Worm (Caenorhabditis elegans) whole organism, L3 larva: ENCODE measurements around the gene T06D4.1.
A peak's percentile ranks its signal among the peaks of the same experiment; 100 is the strongest.

Source experiments
- R02D3.7 ChIP-seq: fragments of 150-350 bp; optimal IDR thresholded peaks from 2 replicates; lab custom pipeline; 2014; ENCODE audit warnings: missing biosample characterization, missing genetic modification characterization
- ama-1 ChIP-seq: fragments of 150-350 bp; optimal IDR thresholded peaks from 2 replicates; lab custom pipeline; 2018
- ceh-28 ChIP-seq: fragments of 150-350 bp; optimal IDR thresholded peaks from 2 replicates; lab custom pipeline; 2014; ENCODE audit warnings: missing biosample characterization, missing genetic modification reagents, missing genetic modification characterization
- ceh-82 ChIP-seq: fragments of 150-350 bp; optimal IDR thresholded peaks from 2 replicates; lab custom pipeline; 2014; ENCODE audit warnings: missing biosample characterization, missing genetic modification characterization
- daf-12 ChIP-seq: fragments of 150-350 bp; optimal IDR thresholded peaks from 2 replicates; lab custom pipeline; 2014; ENCODE audit warnings: missing biosample characterization, missing genetic modification reagents, missing genetic modification characterization
- egl-27 ChIP-seq: sonication (generic microtip); optimal IDR thresholded peaks from 4 replicates; lab custom pipeline; 2017; ENCODE audit warnings: missing biosample characterization, missing genetic modification reagents, missing genetic modification characterization
- elt-1 ChIP-seq: fragments of 150-350 bp; optimal IDR thresholded peaks from 2 replicates; lab custom pipeline; 2014; ENCODE audit warnings: missing biosample characterization, missing genetic modification characterization
- elt-2 ChIP-seq: sonication (generic microtip); optimal IDR thresholded peaks from 2 replicates; lab custom pipeline; 2016; ENCODE audit warnings: missing genetic modification reagents, mild to moderate bottlenecking, missing genetic modification characterization, missing compliant biosample characterization
- elt-3 ChIP-seq, 3 experiments: fragments of 150-350 bp in 1 of 3; sonication (generic microtip) in 2 of 3; optimal IDR thresholded peaks; 2 replicates in 2 of 3; 4 replicates in 1 of 3; lab custom pipeline; 2014 to 2017; ENCODE audit warnings: missing biosample characterization in 3 of 3, missing genetic modification characterization in 3 of 3
- fkh-10 ChIP-seq: sonication (generic microtip); optimal IDR thresholded peaks from 2 replicates; lab custom pipeline; 2017; ENCODE audit warnings: missing biosample characterization, missing genetic modification reagents, missing genetic modification characterization
- fos-1 ChIP-seq: fragments of 150-350 bp; optimal IDR thresholded peaks from 2 replicates; lab custom pipeline; 2014; ENCODE audit warnings: missing biosample characterization, missing genetic modification characterization
- hmg-11 ChIP-seq: sonication (generic microtip); optimal IDR thresholded peaks from 2 replicates; lab custom pipeline; 2016; ENCODE audit warnings: missing genetic modification characterization, missing compliant biosample characterization
- jun-1 ChIP-seq: fragments of 150-350 bp; optimal IDR thresholded peaks from 2 replicates; lab custom pipeline; 2014; ENCODE audit warnings: missing biosample characterization, missing genetic modification reagents, missing genetic modification characterization
- lin-15B ChIP-seq: fragments of 150-350 bp; optimal IDR thresholded peaks from 2 replicates; lab custom pipeline; 2014; ENCODE audit warnings: missing biosample characterization, missing genetic modification characterization
- lin-39 ChIP-seq: fragments of 150-350 bp; optimal IDR thresholded peaks from 2 replicates; lab custom pipeline; 2018; ENCODE audit warnings: missing biosample characterization, missing genetic modification reagents, missing genetic modification characterization
- lsy-12 ChIP-seq: sonication (generic microtip); optimal IDR thresholded peaks from 2 replicates; lab custom pipeline; 2016; ENCODE audit warnings: mild to moderate bottlenecking, missing genetic modification characterization, missing compliant biosample characterization
- mdl-1 ChIP-seq: fragments of 150-350 bp; optimal IDR thresholded peaks from 2 replicates; lab custom pipeline; 2014; ENCODE audit warnings: missing biosample characterization, missing genetic modification characterization
- mml-1 ChIP-seq: fragments of 150-350 bp; sonication (generic microtip); optimal IDR thresholded peaks from 3 replicates; lab custom pipeline; 2014; ENCODE audit warnings: missing biosample characterization, missing genetic modification characterization
- nfya-1 ChIP-seq: sonication (generic microtip); optimal IDR thresholded peaks from 2 replicates; lab custom pipeline; 2017; ENCODE audit warnings: missing genetic modification characterization, mild to moderate bottlenecking, missing compliant biosample characterization, antibody characterized with exemption, moderate library complexity; ENCODE audit not compliant: insufficient read depth
- nhr-23 ChIP-seq: fragments of 150-350 bp; optimal IDR thresholded peaks from 2 replicates; lab custom pipeline; 2014; ENCODE audit warnings: missing biosample characterization, missing genetic modification reagents, missing genetic modification characterization
- nhr-237 ChIP-seq: fragments of 150-350 bp; optimal IDR thresholded peaks from 2 replicates; lab custom pipeline; 2014; ENCODE audit warnings: missing biosample characterization, missing genetic modification characterization
- nhr-25 ChIP-seq: sonication (generic microtip); optimal IDR thresholded peaks from 2 replicates; lab custom pipeline; 2017; ENCODE audit warnings: missing biosample characterization, missing genetic modification characterization
- nhr-28 ChIP-seq: fragments of 150-350 bp; optimal IDR thresholded peaks from 2 replicates; lab custom pipeline; 2014; ENCODE audit warnings: missing biosample characterization, missing genetic modification characterization
- nhr-67 ChIP-seq: fragments of 150-350 bp; optimal IDR thresholded peaks from 2 replicates; lab custom pipeline; 2014; ENCODE audit warnings: missing biosample characterization, missing genetic modification characterization
- nhr-77 ChIP-seq: fragments of 150-350 bp; optimal IDR thresholded peaks from 2 replicates; lab custom pipeline; 2014; ENCODE audit warnings: missing biosample characterization, missing genetic modification characterization
- pha-4 ChIP-seq: fragments of 150-350 bp; optimal IDR thresholded peaks from 2 replicates; lab custom pipeline; 2014; ENCODE audit warnings: missing biosample characterization, missing genetic modification reagents, missing genetic modification characterization
- pqm-1 ChIP-seq: fragments of 150-350 bp; optimal IDR thresholded peaks from 2 replicates; lab custom pipeline; 2017; ENCODE audit warnings: missing biosample characterization, missing genetic modification characterization, inconsistent platforms
- sea-2 ChIP-seq: fragments of 150-350 bp; sonication (generic microtip); optimal IDR thresholded peaks from 4 replicates; lab custom pipeline; 2014; ENCODE audit warnings: missing biosample characterization, missing genetic modification reagents, missing genetic modification characterization
- snpc-4 ChIP-seq: fragments of 150-350 bp; optimal IDR thresholded peaks from 2 replicates; lab custom pipeline; 2014; ENCODE audit warnings: missing biosample characterization, missing genetic modification characterization
- unc-39 ChIP-seq: sonication (generic microtip); optimal IDR thresholded peaks from 4 replicates; lab custom pipeline; 2017; ENCODE audit warnings: missing biosample characterization, missing genetic modification characterization
- unc-62 ChIP-seq: fragments of 150-350 bp; sonication (generic microtip); optimal IDR thresholded peaks from 4 replicates; lab custom pipeline; 2014; ENCODE audit warnings: missing biosample characterization, missing genetic modification reagents, missing genetic modification characterization
- ztf-4 ChIP-seq: fragments of 150-350 bp; optimal IDR thresholded peaks from 2 replicates; lab custom pipeline; 2014; ENCODE audit warnings: missing biosample characterization, missing genetic modification characterization

Gene T06D4.1

ce11 chrII:3367100-3367499 is 14.5 kb upstream of the T06D4.1 start, which contains the start of gene Y49F6C.6:
Gene Y49F6C.6, minus strand, starts transcription at chrII:3367200.
- TF ChIP-seq ztf-4 (tag; lab: Kevin White, UChicago) (no peak), nhr-67 (no peak), elt-3 (tag; optimal IDR thresholded peaks at IDR 0.05; lab: Kevin White, UChicago) (no peak), lin-15B (tag; lab: Kevin White, UChicago) (no peak), jun-1 (tag; lab: Kevin White, UChicago) (no peak), elt-1 (tag; lab: Kevin White, UChicago) (no peak), nhr-28 (tag; lab: Kevin White, UChicago) (no peak), fkh-10 (GFP tag; lab: Kevin White, UChicago) (no peak), ceh-82 (tag; lab: Kevin White, UChicago) (no peak), ceh-28 (tag; lab: Kevin White, UChicago) (no peak), nhr-237 (tag; lab: Kevin White, UChicago) (no peak), unc-62 (GFP tag; lab: Kevin White, UChicago) (no peak), lsy-12 (no peak), sea-2 (GFP tag; lab: Kevin White, UChicago) (no peak), pqm-1 (tag; lab: Kevin White, UChicago) (no peak), elt-2 (no peak), snpc-4 (tag; lab: Kevin White, UChicago) (no peak), ama-1 (lab: Kevin White, UChicago) (no peak), R02D3.7 (tag; lab: Kevin White, UChicago) (no peak), unc-39 (tag; lab: Kevin White, UChicago) (no peak)

- TF ChIP-seq nfya-1 = no peak
- TF ChIP-seq R02D3.7 (tag; lab: Kevin White, UChicago) = no peak
- TF ChIP-seq, all 47 proteins: peak for 0
Measured at ce11 chrII:3368097-3368496, 13.5 kb upstream of the T06D4.1 start, which contains the start of gene Y49F6C.7. Gene Y49F6C.7, minus strand, starts transcription at chrII:3368197.

ce11 chrII:3370061-3370460 is 11.6 kb upstream of the T06D4.1 start, which contains the start of gene Y49F6C.8:
Gene Y49F6C.8, minus strand, starts transcription at chrII:3370111.
- TF ChIP-seq nhr-28 (tag; lab: Kevin White, UChicago) = no peak
- TF ChIP-seq nfya-1 = peak; percentile 96
- no peak for TF ChIP-seq nhr-23 (tag; lab: Kevin White, UChicago)
- no peak for TF ChIP-seq ama-1 (lab: Kevin White, UChicago)
- TF ChIP-seq pha-4 = no peak

- TF ChIP-seq R02D3.7 (tag; lab: Kevin White, UChicago) (no peak), pha-4 (no peak), unc-39 (tag; lab: Kevin White, UChicago) (no peak), mdl-1 (tag; lab: Kevin White, UChicago) (no peak), nhr-28 (tag; lab: Kevin White, UChicago) (no peak), nhr-25 (tag; lab: Kevin White, UChicago) (no peak), fos-1 (no peak), pqm-1 (tag; lab: Kevin White, UChicago) (no peak)
Measured at ce11 chrII:3371010-3371409, 10.6 kb upstream of the T06D4.1 start, which contains the start of gene bath-23. Gene bath-23, plus strand, starts transcription at chrII:3371310.

ce11 chrII:3373875-3374274 is 7.8 kb upstream of the T06D4.1 start:
- peak; percentile 7 for TF ChIP-seq sea-2 (GFP tag; lab: Kevin White, UChicago)
- TF ChIP-seq fkh-10 (GFP tag; lab: Kevin White, UChicago) = no peak
- TF ChIP-seq ceh-28 (tag; lab: Kevin White, UChicago) = peak; percentile 6
- TF ChIP-seq, all 47 proteins: peak for 2

- TF ChIP-seq mml-1 (tag; lab: Kevin White, UChicago) (no peak), lin-39 (tag; lab: Kevin White, UChicago) (no peak), hmg-11 (no peak), daf-12 (tag; lab: Kevin White, UChicago) (no peak), nhr-237 (tag; lab: Kevin White, UChicago) (no peak), elt-3 (tag; optimal IDR thresholded peaks at IDR 0.05; lab: Kevin White, UChicago) (no peak), egl-27 (tag; lab: Kevin White, UChicago) (no peak), pqm-1 (tag; lab: Kevin White, UChicago) (no peak), nhr-77 (tag; lab: Kevin White, UChicago) (no peak), nfya-1 (no peak), jun-1 (tag; lab: Kevin White, UChicago) (no peak)
Measured at ce11 chrII:3374779-3375178, 6.9 kb upstream of the T06D4.1 start, which contains the start of gene bath-10. Gene bath-10, plus strand, starts transcription at chrII:3375079.
